Worm (Caenorhabditis elegans): ENCODE measurements around the gene mtch-1.

Gene mtch-1

DNA sequence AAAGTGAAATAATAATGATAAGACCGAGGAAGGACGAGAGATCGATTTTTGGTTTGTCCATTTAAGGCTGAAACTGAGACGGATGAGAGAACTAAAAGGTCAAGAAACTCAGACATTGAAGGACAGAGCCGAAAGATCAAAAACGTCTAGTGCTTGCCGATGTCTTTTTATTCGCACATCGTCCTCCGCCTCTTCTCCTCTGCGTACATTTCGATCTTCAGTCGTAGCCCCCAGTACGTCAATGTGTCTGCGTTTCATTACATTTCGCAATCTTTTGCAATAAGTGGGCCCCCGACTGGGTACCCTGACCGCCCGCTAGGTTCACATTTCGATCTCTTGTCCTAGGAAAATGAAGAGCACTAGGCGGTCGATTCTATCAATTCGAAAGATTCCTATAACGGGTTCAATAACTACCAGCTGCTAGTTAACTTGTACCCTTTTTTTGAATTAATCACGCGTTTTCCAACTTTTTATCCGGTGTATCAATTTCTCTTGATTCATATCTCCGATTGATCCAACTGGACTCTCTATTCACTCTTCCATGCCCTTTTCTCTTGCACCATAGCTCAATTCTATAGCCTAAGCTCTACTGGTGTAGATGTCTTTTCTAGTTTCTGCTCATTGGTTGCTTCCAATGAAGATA is 18.2 kb upstream of the mtch-1 start (continued):
- TF ChIP-seq lin-39 (tag; optimal IDR thresholded peaks at IDR 0.05) = peak; percentile 63
- TF ChIP-seq sea-2 (GFP tag; optimal IDR thresholded peaks at IDR 0.05) = no peak
- TF ChIP-seq nhr-11 (tag; optimal IDR thresholded peaks at IDR 0.05) = no peak
- TF ChIP-seq ceh-82 (tag; optimal IDR thresholded peaks at IDR 0.05) = no peak

DNA sequence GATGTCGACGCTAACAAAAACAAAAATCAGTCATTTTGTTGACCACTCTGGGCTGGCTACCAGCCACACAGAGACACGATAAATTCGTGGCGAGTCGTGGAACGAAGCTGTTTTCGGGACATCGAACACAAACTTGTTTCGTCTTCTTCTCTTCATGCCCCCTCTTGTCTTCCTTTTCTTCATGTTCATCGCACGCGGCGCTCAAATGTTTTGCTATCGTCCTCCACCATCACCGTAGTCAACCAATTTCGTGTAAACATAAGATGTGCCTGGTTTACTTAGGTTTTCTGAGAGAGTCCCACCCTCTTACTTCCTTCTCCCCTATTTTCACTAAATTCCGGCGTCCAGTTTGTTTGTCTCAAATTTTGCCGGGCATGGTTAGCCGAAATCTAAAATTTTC is 16.4 kb upstream of the mtch-1 start:
- TF ChIP-seq nhr-23 (tag; optimal IDR thresholded peaks at IDR 0.05) (peak; percentile 15), ceh-28 (tag; optimal IDR thresholded peaks at IDR 0.05) (no peak), nhr-25 (tag; optimal IDR thresholded peaks at IDR 0.05) (peak; percentile 23), pqm-1 (tag; optimal IDR thresholded peaks at IDR 0.05) (no peak), elt-1 (tag; optimal IDR thresholded peaks at IDR 0.05) (no peak), nhr-43 (tag; optimal IDR thresholded peaks at IDR 0.05; ENCODE audit: poor library complexity, severe bottlenecking) (peak; percentile 30)

ce11 chrII:7385442-7385841 is 11.5 kb upstream of the mtch-1 start, which contains the start of gene sre-3:
Gene sre-3 (plus strand): TSS chrII:7385742.
- no peak for TF ChIP-seq elt-1 (tag; optimal IDR thresholded peaks at IDR 0.05)
- no peak for TF ChIP-seq sea-2 (GFP tag; optimal IDR thresholded peaks at IDR 0.05)
- TF ChIP-seq lin-15B (tag; optimal IDR thresholded peaks at IDR 0.05) = no peak
- TF ChIP-seq fkh-2 (tag; optimal IDR thresholded peaks at IDR 0.05) = no peak
- no peak for TF ChIP-seq daf-12 (tag; optimal IDR thresholded peaks at IDR 0.05)
- no peak for TF ChIP-seq ceh-28 (tag; optimal IDR thresholded peaks at IDR 0.05)
- TF ChIP-seq nhr-237 (tag; optimal IDR thresholded peaks at IDR 0.05) = no peak
- TF ChIP-seq fkh-10 (GFP tag; optimal IDR thresholded peaks at IDR 0.05) = no peak
- TF ChIP-seq nhr-77 (tag; optimal IDR thresholded peaks at IDR 0.05) = no peak
- TF ChIP-seq ztf-11 (tag; optimal IDR thresholded peaks at IDR 0.05) = no peak
- no peak for TF ChIP-seq ceh-82 (tag; optimal IDR thresholded peaks at IDR 0.05)
- no peak for TF ChIP-seq zag-1 (tag; optimal IDR thresholded peaks at IDR 0.05)

ce11 chrII:7381947-7382346 is 8.0 kb upstream of the mtch-1 start:
- TF ChIP-seq elt-2 (tag; optimal IDR thresholded peaks at IDR 0.05) (peak; percentile 66), pha-4 (tag; optimal IDR thresholded peaks at IDR 0.05) (peak; percentile 55), ceh-28 (tag; optimal IDR thresholded peaks at IDR 0.05) (no peak), lin-15B (tag; optimal IDR thresholded peaks at IDR 0.05) (no peak)

DNA sequence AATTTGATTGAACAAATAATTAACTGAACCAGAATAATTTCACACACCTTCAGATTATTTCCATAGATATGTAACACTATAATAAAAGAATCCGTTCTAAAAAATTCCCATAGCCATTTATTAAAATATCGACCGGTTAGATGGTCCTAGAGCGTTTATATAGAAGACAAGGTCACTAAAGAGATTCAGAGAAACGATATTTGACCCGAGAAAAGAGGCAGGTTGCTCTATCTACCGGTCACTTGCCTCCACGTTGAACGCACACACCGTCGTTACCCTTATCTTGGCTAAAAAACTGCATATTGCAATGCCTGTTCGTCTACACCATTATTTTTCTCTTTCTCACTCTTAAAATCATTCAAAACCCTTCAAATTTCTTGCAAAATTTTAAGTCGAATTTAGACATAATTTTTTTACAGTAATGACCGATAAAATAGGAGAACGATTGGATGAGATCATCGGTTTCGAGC is 7.2 kb upstream of the mtch-1 start, which contains the start of gene C07D10.5:
Gene C07D10.5, plus strand, starts transcription at position 420 of the 470 bp plus-strand sequence.
- TF ChIP-seq sea-2 (GFP tag; optimal IDR thresholded peaks at IDR 0.05) = no peak
- no peak for TF ChIP-seq nhr-12 (tag; optimal IDR thresholded peaks at IDR 0.05)
- TF ChIP-seq fos-1 (tag; optimal IDR thresholded peaks at IDR 0.05) = no peak
- TF ChIP-seq R02D3.7 (tag; optimal IDR thresholded peaks at IDR 0.05) = no peak
- no peak for TF ChIP-seq pha-4 (tag; optimal IDR thresholded peaks at IDR 0.05)
- no peak for TF ChIP-seq egl-27 (tag; optimal IDR thresholded peaks at IDR 0.05)
- TF ChIP-seq elt-3 (tag; optimal IDR thresholded peaks at IDR 0.05) = no peak
- TF ChIP-seq elt-1 (tag; optimal IDR thresholded peaks at IDR 0.05) = no peak
- TF ChIP-seq nhr-67 (tag; optimal IDR thresholded peaks at IDR 0.05) = no peak

- TF ChIP-seq lsy-12 (tag; optimal IDR thresholded peaks at IDR 0.05) (no peak), nhr-76 (tag; optimal IDR thresholded peaks at IDR 0.05) (no peak), nhr-237 (tag; optimal IDR thresholded peaks at IDR 0.05) (no peak), egl-5 (tag; optimal IDR thresholded peaks at IDR 0.05) (no peak), ceh-16 (tag; optimal IDR thresholded peaks at IDR 0.05) (no peak), ztf-4 (tag; optimal IDR thresholded peaks at IDR 0.05) (no peak), egl-27 (tag; optimal IDR thresholded peaks at IDR 0.05) (no peak), fkh-2 (tag; optimal IDR thresholded peaks at IDR 0.05) (no peak), R02D3.7 (tag; optimal IDR thresholded peaks at IDR 0.05) (no peak), ZK546.5 (tag; optimal IDR thresholded peaks at IDR 0.05) (no peak), pha-4 (tag; optimal IDR thresholded peaks at IDR 0.05) (no peak), elt-3 (tag; optimal IDR thresholded peaks at IDR 0.05) (no peak), ceh-82 (tag; optimal IDR thresholded peaks at IDR 0.05) (no peak), nhr-23 (tag; optimal IDR thresholded peaks at IDR 0.05) (no peak)
These were observed 5.1 kb upstream of the mtch-1 start, which contains the start of gene C07D10.6 for ce11 chrII:7379021-7379420. Gene C07D10.6 (plus strand): TSS chrII:7379321.
